Worm (Caenorhabditis elegans) whole organism, midembryonic: Measurements from ENCODE around the gene lpd-9.

Experiments
- T22C8.4 ChIP-seq: fragments of 200-800 bp; sonication (Bioruptor generic); IDR thresholded peaks from 2 replicates; pipeline ENCODE4 v1.3.6; 2022; ENCODE audit warnings: missing genetic modification characterization, missing compliant biosample characterization
- cog-1 ChIP-seq: sonication (generic microtip); optimal IDR thresholded peaks from 2 replicates; lab custom pipeline; 2016; ENCODE audit warnings: missing genetic modification characterization, missing compliant biosample characterization
- flt-1 ChIP-seq: fragments of 200-800 bp; sonication (Bioruptor generic); IDR thresholded peaks from 2 replicates; pipeline ENCODE4 v1.3.6; 2022; ENCODE audit warnings: missing genetic modification characterization, missing compliant biosample characterization
- klf-2 ChIP-seq: fragments of 200-800 bp; sonication (Bioruptor generic); conservative IDR thresholded peaks from 2 replicates; pipeline ENCODE4 v1.3.6; 2022; ENCODE audit warnings: missing genetic modification reagents, missing genetic modification characterization, missing compliant biosample characterization
- med-1 ChIP-seq: sonication (generic microtip); optimal IDR thresholded peaks from 2 replicates; lab custom pipeline; 2017; ENCODE audit warnings: missing genetic modification characterization, mild to moderate bottlenecking, missing compliant biosample characterization, antibody characterized with exemption, missing genetic modification reagents; ENCODE audit not compliant: insufficient read depth
- ref-1 ChIP-seq: fragments of 200-800 bp; sonication (Bioruptor generic); conservative IDR thresholded peaks from 2 replicates; pipeline ENCODE4 v1.3.6; 2022; ENCODE audit warnings: missing genetic modification reagents, missing genetic modification characterization, missing compliant biosample characterization
- tab-1 ChIP-seq: fragments of 200-800 bp; sonication (Bioruptor generic); IDR thresholded peaks from 2 replicates; pipeline ENCODE4 v1.3.6; 2022; ENCODE audit warnings: missing genetic modification characterization, missing compliant biosample characterization
- ztf-23 ChIP-seq: fragments of 200-800 bp; sonication (Bioruptor generic); IDR thresholded peaks from 2 replicates; pipeline ENCODE4 v1.3.6; 2022; ENCODE audit warnings: missing genetic modification reagents, missing genetic modification characterization, missing compliant biosample characterization
- ztf-29 ChIP-seq: fragments of 200-800 bp; sonication (Bioruptor generic); IDR thresholded peaks from 2 replicates; pipeline ENCODE4 v1.3.6; 2022; ENCODE audit warnings: missing genetic modification reagents, missing genetic modification characterization, missing compliant biosample characterization

The lpd-9 gene

ce11 chrV:10578938-10579337, at the start of gene lpd-9, which contains the start of gene erh-1:
Gene lpd-9, plus strand, starts transcription at chrV:10579305.
Gene erh-1, minus strand, starts transcription at chrV:10579141.
- no peak for TF ChIP-seq klf-2 (GFP tag; lab: Robert Waterston, UW)
- 0 out of 2 replicates have a peak, but pooled peaks have one; percentile 45 for TF ChIP-seq ztf-23 (GFP tag; lab: Robert Waterston, UW)
- no peak for TF ChIP-seq flt-1
- no peak for TF ChIP-seq ztf-29 (GFP tag; lab: Robert Waterston, UW)
- no peak for TF ChIP-seq T22C8.4 (GFP tag; lab: Robert Waterston, UW)
- no peak for TF ChIP-seq tab-1 (GFP tag; lab: Robert Waterston, UW)
- TF ChIP-seq ref-1, result no peak
- TF ChIP-seq cog-1, result no peak
- peak; percentile 33 for TF ChIP-seq med-1

ce11 chrV:10529600-10529999, 49.5 kb upstream of the lpd-9 start:
- TF ChIP-seq tab-1 (GFP tag; lab: Robert Waterston, UW), result no peak
- TF ChIP-seq flt-1, result no peak
- TF ChIP-seq ztf-23 (GFP tag; lab: Robert Waterston, UW), result no peak
- no peak for TF ChIP-seq med-1
- TF ChIP-seq T22C8.4 (GFP tag; lab: Robert Waterston, UW), result no peak
- no peak for TF ChIP-seq ref-1
- no peak for TF ChIP-seq ztf-29 (GFP tag; lab: Robert Waterston, UW)
- TF ChIP-seq klf-2 (GFP tag; lab: Robert Waterston, UW), result no peak
- TF ChIP-seq cog-1, result no peak

DNA sequence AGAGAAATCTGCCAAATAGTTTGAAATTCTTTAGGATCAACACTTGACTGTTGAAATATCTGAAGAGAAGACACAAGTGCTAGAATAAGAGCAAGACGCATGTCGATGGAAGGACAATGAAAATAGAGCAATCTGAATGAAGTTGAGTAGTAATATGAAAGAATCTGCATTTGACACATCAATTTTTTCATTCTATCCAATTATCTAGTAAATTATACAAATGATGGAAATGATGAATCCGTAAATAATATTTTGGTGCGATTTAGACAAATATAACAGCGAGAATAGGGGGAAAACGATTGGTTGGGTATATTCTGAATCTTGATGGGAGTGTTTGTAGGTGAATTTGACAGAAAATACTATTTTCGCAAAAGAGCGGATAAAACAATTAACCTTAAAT, 46.4 kb upstream of the lpd-9 start, which contains the start of gene txt-10:
txt-10 (minus strand) TSS at position 101 of the 400 bp plus-strand sequence.
- no peak for TF ChIP-seq med-1
- no peak for TF ChIP-seq ref-1
- no peak for TF ChIP-seq ztf-29 (GFP tag; lab: Robert Waterston, UW)
- TF ChIP-seq flt-1, result no peak
- TF ChIP-seq cog-1, result no peak
- no peak for TF ChIP-seq klf-2 (GFP tag; lab: Robert Waterston, UW)
- no peak for TF ChIP-seq tab-1 (GFP tag; lab: Robert Waterston, UW)
- TF ChIP-seq ztf-23 (GFP tag; lab: Robert Waterston, UW), result no peak
- TF ChIP-seq T22C8.4 (GFP tag; lab: Robert Waterston, UW), result no peak

- TF ChIP-seq klf-2 (GFP tag; lab: Robert Waterston, UW), result no peak
- no peak for TF ChIP-seq ztf-29 (GFP tag; lab: Robert Waterston, UW)
- no peak for TF ChIP-seq med-1
- no peak for TF ChIP-seq cog-1
- no peak for TF ChIP-seq ref-1
These were observed 43.8 kb upstream of the lpd-9 start for ce11 chrV:10535325-10535724.

DNA sequence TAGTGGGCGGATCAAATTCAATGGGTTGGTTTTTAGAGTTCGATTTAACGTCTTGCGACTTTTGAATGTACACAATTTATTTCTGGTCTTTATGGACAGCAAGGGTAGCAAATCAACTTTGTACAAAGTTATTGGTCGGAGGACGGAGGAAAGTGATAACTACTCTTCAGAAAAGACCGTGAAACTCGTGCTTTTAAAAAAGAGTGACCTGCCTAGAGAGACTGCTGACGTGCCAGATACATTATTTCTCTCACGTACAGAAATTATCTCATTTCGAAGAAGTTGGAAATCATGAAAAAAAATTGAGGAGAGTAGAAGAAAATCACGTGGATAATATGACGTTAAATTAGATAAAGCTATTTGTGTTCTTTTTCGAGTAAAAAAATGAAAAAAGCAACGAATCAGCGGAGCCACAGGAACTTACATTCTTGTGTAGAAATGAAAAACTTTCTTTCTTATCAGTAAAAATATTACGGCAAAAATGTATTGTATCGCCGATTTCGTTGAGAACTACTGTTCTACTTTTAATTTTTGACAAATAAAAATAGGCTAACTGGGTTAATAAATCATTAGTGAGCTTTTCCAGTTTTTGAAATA, 42.9 kb upstream of the lpd-9 start, which contains the start of gene ppm-1.A:
ppm-1.A (minus strand) TSS at position 294 of the 597 bp plus-strand sequence.
- no peak for TF ChIP-seq ztf-29 (GFP tag; lab: Robert Waterston, UW)
- TF ChIP-seq flt-1, result no peak
- no peak for TF ChIP-seq ztf-23 (GFP tag; lab: Robert Waterston, UW)
- no peak for TF ChIP-seq cog-1

ce11 chrV:10536808-10537207, 42.3 kb upstream of the lpd-9 start:
- peak; percentile 94 for TF ChIP-seq ztf-23 (GFP tag; lab: Robert Waterston, UW)
- TF ChIP-seq T22C8.4 (GFP tag; lab: Robert Waterston, UW), result no peak
- no peak for TF ChIP-seq ztf-29 (GFP tag; lab: Robert Waterston, UW)
- TF ChIP-seq flt-1, result no peak
- TF ChIP-seq ref-1, result no peak
- no peak for TF ChIP-seq tab-1 (GFP tag; lab: Robert Waterston, UW)
- TF ChIP-seq med-1, result peak; percentile 1
- TF ChIP-seq cog-1, result peak; percentile 58
- TF ChIP-seq klf-2 (GFP tag; lab: Robert Waterston, UW), result no peak

DNA sequence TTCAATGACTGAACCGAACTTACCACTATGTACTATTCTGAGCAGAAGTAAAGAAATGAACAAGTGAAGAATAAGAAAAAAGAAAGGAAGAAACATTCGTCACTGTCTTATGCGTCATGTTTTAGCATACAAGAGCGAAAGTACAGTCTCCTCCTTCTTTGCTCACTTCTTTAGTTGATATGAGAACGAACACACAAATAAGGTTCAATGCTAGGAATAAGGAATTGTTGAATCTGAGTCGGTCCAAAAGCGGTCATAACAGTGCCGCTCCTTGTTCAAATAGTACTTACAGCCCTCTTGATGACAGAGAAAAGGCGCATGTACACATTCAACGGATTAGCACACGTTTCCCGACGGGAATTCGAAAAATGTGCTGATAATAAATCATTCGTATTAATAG, 40.0 kb upstream of the lpd-9 start, which contains the start of gene F25D1.8:
F25D1.8 (plus strand) TSS at position 301 of the 400 bp plus-strand sequence.
- TF ChIP-seq med-1, result no peak
- no peak for TF ChIP-seq cog-1
- TF ChIP-seq flt-1, result no peak
- no peak for TF ChIP-seq tab-1 (GFP tag; lab: Robert Waterston, UW)
- TF ChIP-seq ztf-23 (GFP tag; lab: Robert Waterston, UW), result no peak
- TF ChIP-seq ztf-29 (GFP tag; lab: Robert Waterston, UW), result no peak
- no peak for TF ChIP-seq T22C8.4 (GFP tag; lab: Robert Waterston, UW)
- no peak for TF ChIP-seq klf-2 (GFP tag; lab: Robert Waterston, UW)
- TF ChIP-seq ref-1, result no peak

- TF ChIP-seq ztf-23 (GFP tag; lab: Robert Waterston, UW), result no peak
- no peak for TF ChIP-seq ztf-29 (GFP tag; lab: Robert Waterston, UW)
- TF ChIP-seq med-1, result no peak
- no peak for TF ChIP-seq flt-1
- TF ChIP-seq T22C8.4 (GFP tag; lab: Robert Waterston, UW), result no peak
- TF ChIP-seq tab-1 (GFP tag; lab: Robert Waterston, UW), result no peak
- no peak for TF ChIP-seq ref-1
- no peak for TF ChIP-seq cog-1
- TF ChIP-seq klf-2 (GFP tag; lab: Robert Waterston, UW), result no peak
These were observed 39.1 kb upstream of the lpd-9 start, which contains the start of gene degt-1 for ce11 chrV:10540024-10540423. Gene degt-1, plus strand, starts transcription at chrV:10540324.

DNA sequence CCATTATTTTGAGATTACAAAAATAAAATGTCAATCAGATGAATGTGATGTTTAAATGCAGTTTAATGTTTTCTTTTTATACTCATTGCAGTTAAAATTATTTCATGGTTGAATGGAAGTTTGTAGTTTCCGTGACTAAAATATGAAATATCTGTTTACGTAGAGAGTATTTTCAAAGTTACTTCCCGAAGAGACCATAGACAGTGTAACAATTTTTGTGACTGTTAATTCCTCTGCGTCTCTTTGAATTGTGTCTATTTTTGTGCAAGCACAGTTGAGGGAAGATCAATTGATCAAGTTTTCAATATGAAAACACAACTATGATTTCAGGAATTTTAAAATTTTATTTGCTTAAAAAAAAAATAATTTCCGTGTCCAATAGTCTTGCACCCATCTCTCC, 32.4 kb upstream of the lpd-9 start, which contains the start of gene F25D1.5:
F25D1.5 (minus strand) TSS at position 35 of the 400 bp plus-strand sequence.
- TF ChIP-seq ref-1 (no peak), ztf-23 (GFP tag; lab: Robert Waterston, UW) (no peak), cog-1 (no peak), tab-1 (GFP tag; lab: Robert Waterston, UW) (no peak), med-1 (no peak), ztf-29 (GFP tag; lab: Robert Waterston, UW) (no peak)

DNA sequence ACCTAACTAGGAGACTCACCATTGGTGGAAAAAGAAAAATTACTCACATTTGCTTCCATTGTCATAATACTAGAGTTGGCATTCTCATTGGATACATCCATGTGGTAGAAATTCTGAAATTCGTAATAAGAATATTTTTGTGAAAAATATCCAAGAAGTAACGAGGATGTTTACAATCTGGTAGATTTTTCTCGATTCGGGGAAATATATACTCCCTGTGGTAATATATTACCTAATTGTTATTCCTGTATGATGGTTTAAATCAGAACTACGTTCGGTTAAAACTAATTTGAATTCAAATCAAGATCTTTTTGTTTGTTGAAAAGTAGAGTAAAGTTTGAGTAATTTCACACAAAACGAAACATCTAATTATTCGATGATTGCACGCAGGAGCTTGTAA, 30.1 kb upstream of the lpd-9 start, which contains the start of gene srd-34:
srd-34 (minus strand) TSS at position 101 of the 400 bp plus-strand sequence.
- TF ChIP-seq med-1 (no peak), T22C8.4 (GFP tag; lab: Robert Waterston, UW) (no peak), ztf-29 (GFP tag; lab: Robert Waterston, UW) (no peak), ztf-23 (GFP tag; lab: Robert Waterston, UW) (no peak), klf-2 (GFP tag; lab: Robert Waterston, UW) (no peak), tab-1 (GFP tag; lab: Robert Waterston, UW) (no peak), flt-1 (no peak), ref-1 (no peak), cog-1 (no peak)
